Worm (Caenorhabditis elegans) whole organism, L4 larva: ENCODE measurements around the gene mix-1.
A peak's percentile ranks its signal among the peaks of the same experiment; 100 is the strongest.

ENCODE experiments used
- T20F7.1 ChIP-seq: fragments of 200-800 bp; sonication (Bioruptor generic); optimal IDR thresholded peaks from 2 replicates; lab custom pipeline; 2018; ENCODE audit warnings: mild to moderate bottlenecking, missing genetic modification characterization, missing compliant biosample characterization
- Y48G9A.11 ChIP-seq: fragments of 200-800 bp; sonication (Bioruptor generic); IDR thresholded peaks from 2 replicates; pipeline ENCODE4 v1.3.6; 2022; ENCODE audit warnings: missing genetic modification reagents, missing genetic modification characterization, missing compliant biosample characterization
- lin-1 ChIP-seq: fragments of 200-800 bp; sonication (Bioruptor generic); IDR thresholded peaks from 2 replicates; pipeline ENCODE4 v1.3.6; 2022; ENCODE audit warnings: missing genetic modification reagents, missing genetic modification characterization, missing compliant biosample characterization
- nhr-10 ChIP-seq: fragments of 150-350 bp; optimal IDR thresholded peaks from 2 replicates; lab custom pipeline; 2014; ENCODE audit warnings: missing biosample characterization, missing genetic modification characterization
- rbr-2 ChIP-seq: sonication (generic microtip); optimal IDR thresholded peaks from 2 replicates; lab custom pipeline; 2016; ENCODE audit warnings: missing genotype, missing genetic modification characterization, missing compliant biosample characterization
- unc-62 ChIP-seq, 3 experiments: fragments of 150-350 bp in 1 of 3; sonication (generic microtip); optimal IDR thresholded peaks in 2 of 3; peaks in 1 of 3; 1 replicate in 1 of 3; 2 replicates in 2 of 3; lab custom pipeline; 2014 to 2017; ENCODE audit warnings: missing biosample characterization in 3 of 3, missing genetic modification characterization in 3 of 3, missing genetic modification reagents in 3 of 3, missing genotype in 1 of 3
- zag-1 ChIP-seq: fragments of 150-350 bp; optimal IDR thresholded peaks from 2 replicates; lab custom pipeline; 2014; ENCODE audit warnings: missing biosample characterization, missing genetic modification characterization
- ztf-7 ChIP-seq: fragments of 150-350 bp; optimal IDR thresholded peaks from 2 replicates; lab custom pipeline; 2014; ENCODE audit warnings: missing biosample characterization, missing genetic modification characterization

DNA sequence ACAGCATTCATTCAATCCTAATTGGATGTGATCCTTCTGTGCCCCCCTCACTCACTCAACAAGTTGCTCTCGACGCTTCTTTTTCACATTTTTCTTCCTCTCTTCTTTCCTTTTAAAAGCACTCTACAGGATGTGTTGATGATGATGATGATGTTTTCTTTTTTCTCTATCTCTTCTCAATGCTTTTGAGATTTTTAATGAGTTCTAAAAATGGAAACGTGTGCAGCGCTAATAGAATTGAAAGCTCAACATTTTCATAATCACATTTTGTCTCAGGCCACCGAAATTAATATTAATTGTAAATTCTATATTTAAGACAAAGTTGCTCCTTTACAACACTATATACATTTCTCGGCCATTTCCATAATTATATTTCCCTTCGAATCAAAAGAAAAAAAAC lies 23.8 kb upstream of the mix-1 start:
- TF ChIP-seq ztf-7: no peak
- no peak for TF ChIP-seq zag-1 (tag; lab: Kevin White, UChicago)
- peak in 1 of 2 experiments; percentile 11 for TF ChIP-seq unc-62 (GFP tag; optimal IDR thresholded peaks at IDR 0.05 in 1 of 2; lab: Kevin White, UChicago)
- no peak for TF ChIP-seq unc-62 (tag; optimal IDR thresholded peaks at IDR 0.05; lab: Kevin White, UChicago)
- TF ChIP-seq rbr-2: no peak
- no peak for TF ChIP-seq Y48G9A.11 (GFP tag; lab: Robert Waterston, UW)
- no peak for TF ChIP-seq T20F7.1
- TF ChIP-seq nhr-10 (tag; lab: Kevin White, UChicago): no peak
- no peak for TF ChIP-seq lin-1 (GFP tag; lab: Robert Waterston, UW)
